Fruit fly (Drosophila melanogaster): ENCODE results near the gene Tsf1.

DNA sequence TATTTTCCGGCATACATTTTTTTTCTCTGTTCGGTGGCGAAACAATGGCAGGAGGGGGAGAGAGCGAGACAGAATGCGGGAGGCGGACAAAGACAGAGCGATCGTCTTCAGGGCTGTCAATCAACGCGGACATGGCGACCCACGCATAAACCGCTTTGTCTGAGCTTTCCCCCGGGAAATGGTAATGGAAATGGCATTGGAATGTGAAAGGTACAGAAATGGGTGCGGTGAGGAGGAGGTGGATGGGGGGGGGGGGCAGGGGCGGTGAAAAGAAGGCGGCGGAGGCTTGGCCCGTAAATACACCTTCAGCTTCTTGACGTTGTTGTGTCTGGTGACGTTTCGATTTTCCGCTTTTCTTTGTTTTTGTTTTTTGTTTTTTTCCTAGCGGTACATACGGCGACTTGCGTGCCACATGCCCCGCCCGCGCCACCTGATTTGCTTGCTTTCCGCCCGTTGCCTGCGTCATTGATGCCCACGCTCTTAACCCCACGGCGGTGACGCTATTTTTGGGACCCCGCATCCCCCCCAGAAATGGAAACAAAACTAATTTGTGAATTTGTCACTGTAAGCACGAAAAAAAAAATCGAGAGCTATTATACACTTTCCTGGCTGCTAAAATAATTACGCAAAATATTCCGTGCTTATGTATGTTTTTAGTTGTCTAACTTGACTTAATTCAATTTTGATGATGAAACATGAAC is 22.7 kb upstream of the Tsf1 start:
- no peak for TF ChIP-seq Hr96 (GFP tag; optimal IDR thresholded peaks at IDR 0.05)
- TF ChIP-seq cnc (optimal IDR thresholded peaks at IDR 0.05), result no peak
- no peak for TF ChIP-seq CG7101 (tag; optimal IDR thresholded peaks at IDR 0.05)
- TF ChIP-seq Clk (GFP tag; optimal IDR thresholded peaks at IDR 0.05), result no peak
- TF ChIP-seq tj (GFP tag; optimal IDR thresholded peaks at IDR 0.05), result no peak
- TF ChIP-seq kay (GFP tag; ENCODE audit: borderline replicate concordance), result no peak
- TF ChIP-seq CG5204 (GFP tag; optimal IDR thresholded peaks at IDR 0.05), result no peak
- TF ChIP-seq cic (GFP tag; optimal IDR thresholded peaks at IDR 0.05), result no peak
- TF ChIP-seq pad (GFP tag; optimal IDR thresholded peaks at IDR 0.05), result no peak
- TF ChIP-seq CG14711 (tag; optimal IDR thresholded peaks at IDR 0.05), result no peak
- TF ChIP-seq Crg-1 (GFP tag; optimal IDR thresholded peaks at IDR 0.05), result no peak
